Fruit fly (Drosophila melanogaster): Measurements from ENCODE around the gene baz.

Gene baz

dm6 chrX:17174115-17174514 lies 14.3 kb downstream of the baz start (continued):
- no peak for TF ChIP-seq Hr39 (GFP tag; optimal IDR thresholded peaks at IDR 0.05)
- TF ChIP-seq CG10631 (GFP tag; optimal IDR thresholded peaks at IDR 0.05) = no peak
- TF ChIP-seq esn (GFP tag; optimal IDR thresholded peaks at IDR 0.05) = no peak
- TF ChIP-seq CG8632 (GFP tag; optimal IDR thresholded peaks at IDR 0.05) = no peak
- TF ChIP-seq Sox14 (GFP tag; optimal IDR thresholded peaks at IDR 0.05) = no peak
- peak; percentile 57 for TF ChIP-seq CG15336 (GFP tag; IDR thresholded peaks at IDR 0.05)
- no peak for TF ChIP-seq acj6 (GFP tag; optimal IDR thresholded peaks at IDR 0.05)
- no peak for TF ChIP-seq OdsH (GFP tag; optimal IDR thresholded peaks at IDR 0.05)
- TF ChIP-seq dac (GFP tag; optimal IDR thresholded peaks at IDR 0.05) = no peak

dm6 chrX:17175558-17176189 lies 15.9 kb downstream of the baz start:
- TF ChIP-seq CG31627 (GFP tag; optimal IDR thresholded peaks at IDR 0.05) (peak; percentile 37), CG11902 (GFP tag; optimal IDR thresholded peaks at IDR 0.05) (no peak), pdm3 (GFP tag; optimal IDR thresholded peaks at IDR 0.05) (peak; percentile 39), CG6276 (GFP tag; optimal IDR thresholded peaks at IDR 0.05) (no peak), CG10669 (GFP tag; optimal IDR thresholded peaks at IDR 0.05) (no peak), lz (GFP tag; optimal IDR thresholded peaks at IDR 0.05) (peak; percentile 56), svp (GFP tag) (peak; percentile 54), spab (GFP tag; optimal IDR thresholded peaks at IDR 0.05) (no peak), CG6163 (GFP tag; IDR thresholded peaks at IDR 0.05) (no peak), cyc (GFP tag; optimal IDR thresholded peaks at IDR 0.05) (peak; percentile 41), Smox (GFP tag; optimal IDR thresholded peaks at IDR 0.05) (peak; percentile 19), fd85E (GFP tag; optimal IDR thresholded peaks at IDR 0.05) (no peak), dac (GFP tag; optimal IDR thresholded peaks at IDR 0.05) (no peak), Sox14 (GFP tag; optimal IDR thresholded peaks at IDR 0.05) (peak; percentile 14), Gug (GFP tag; IDR thresholded peaks at IDR 0.05) (no peak), CG6792 (GFP tag; optimal IDR thresholded peaks at IDR 0.05) (peak; percentile 4), Hr38 (GFP tag; optimal IDR thresholded peaks at IDR 0.05) (no peak), CG8632 (GFP tag; optimal IDR thresholded peaks at IDR 0.05) (no peak), CG10631 (GFP tag; optimal IDR thresholded peaks at IDR 0.05) (peak; percentile 9), Ets21C (GFP tag; optimal IDR thresholded peaks at IDR 0.05) (peak; percentile 11), Eip93F (GFP tag; optimal IDR thresholded peaks at IDR 0.05) (no peak), Eip78C (GFP tag) (peak; percentile 71), Sox15 (GFP tag; optimal IDR thresholded peaks at IDR 0.05) (no peak), OdsH (GFP tag; optimal IDR thresholded peaks at IDR 0.05) (peak; percentile 26), esn (GFP tag; optimal IDR thresholded peaks at IDR 0.05) (peak; percentile 23), Hr39 (GFP tag; optimal IDR thresholded peaks at IDR 0.05) (peak; percentile 53), fd59A (GFP tag; optimal IDR thresholded peaks at IDR 0.05) (no peak), acj6 (GFP tag; optimal IDR thresholded peaks at IDR 0.05) (peak; percentile 28), topi (GFP tag; optimal IDR thresholded peaks at IDR 0.05) (peak; percentile 14), Met (GFP tag; optimal IDR thresholded peaks at IDR 0.05) (peak; percentile 34), fkh (GFP tag; optimal IDR thresholded peaks at IDR 0.05) (peak; percentile 23)

DNA sequence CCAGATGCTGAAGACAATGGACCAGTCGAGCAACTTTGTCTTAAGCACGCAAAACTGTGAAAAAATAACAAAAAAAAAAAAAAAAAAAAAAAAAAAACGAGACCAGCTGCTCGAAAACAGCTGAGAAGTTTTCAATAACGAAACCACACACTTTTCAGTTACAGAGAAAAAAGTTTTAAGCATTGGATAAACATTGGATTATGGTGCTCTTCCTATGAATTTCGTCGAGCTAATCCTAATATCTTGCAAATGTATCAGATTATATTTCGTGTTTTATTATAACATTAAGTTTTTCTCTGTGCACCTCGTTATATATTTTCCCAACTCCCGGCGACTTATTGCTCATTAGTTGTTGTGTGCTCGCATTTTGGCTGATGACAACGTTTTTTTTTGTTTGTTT lies 16.7 kb downstream of the baz start:
- TF ChIP-seq Hr4 (GFP tag; optimal IDR thresholded peaks at IDR 0.05) (peak; percentile 62), pdm3 (GFP tag; optimal IDR thresholded peaks at IDR 0.05) (peak; percentile 49), Sox14 (GFP tag; optimal IDR thresholded peaks at IDR 0.05) (peak; percentile 35), Lpt (GFP tag; optimal IDR thresholded peaks at IDR 0.05) (peak; percentile 66), CG4318 (GFP tag; optimal IDR thresholded peaks at IDR 0.05) (peak; percentile 37), Sox102F (GFP tag; optimal IDR thresholded peaks at IDR 0.05) (peak; percentile 13), achi (GFP tag; optimal IDR thresholded peaks at IDR 0.05) (peak; percentile 37), net (GFP tag; optimal IDR thresholded peaks at IDR 0.05) (peak; percentile 58), dac (GFP tag; optimal IDR thresholded peaks at IDR 0.05) (peak; percentile 28), CG8319 (GFP tag; optimal IDR thresholded peaks at IDR 0.05) (no peak), OdsH (GFP tag; optimal IDR thresholded peaks at IDR 0.05) (peak; percentile 39), esn (GFP tag; optimal IDR thresholded peaks at IDR 0.05) (peak; percentile 18), CG8119 (GFP tag; IDR thresholded peaks at IDR 0.05) (peak; percentile 73), vri (GFP tag; optimal IDR thresholded peaks at IDR 0.05) (no peak), CG10669 (GFP tag; optimal IDR thresholded peaks at IDR 0.05) (no peak), CG9139 (GFP tag; optimal IDR thresholded peaks at IDR 0.05) (no peak), ss (GFP tag; optimal IDR thresholded peaks at IDR 0.05) (peak in 1 of 2 experiments; percentile 5), CG11902 (GFP tag; optimal IDR thresholded peaks at IDR 0.05) (no peak), Hr39 (GFP tag; optimal IDR thresholded peaks at IDR 0.05) (peak; percentile 25), Eip75B (GFP tag; optimal IDR thresholded peaks at IDR 0.05) (peak; percentile 10), CG11294 (GFP tag; IDR thresholded peaks at IDR 0.05) (0 out of 2 replicates have a peak, but pooled peaks have one; percentile 16), acj6 (GFP tag; optimal IDR thresholded peaks at IDR 0.05) (peak; percentile 12), CG31627 (GFP tag; optimal IDR thresholded peaks at IDR 0.05) (peak; percentile 15), CG32006 (GFP tag; optimal IDR thresholded peaks at IDR 0.05) (peak; percentile 61), Hr38 (GFP tag; optimal IDR thresholded peaks at IDR 0.05) (no peak), Ets21C (GFP tag; optimal IDR thresholded peaks at IDR 0.05) (no peak)

Measured in whole organism, prepupa.